Worm (Caenorhabditis elegans): Measurements from ENCODE around the gene Y56A3A.41.

- TF ChIP-seq lin-35 (GFP tag; optimal IDR thresholded peaks at IDR 0.05) (no peak), irx-1 (tag; optimal IDR thresholded peaks at IDR 0.05) (no peak), aly-2 (tag; optimal IDR thresholded peaks at IDR 0.05) (no peak), lin-39 (tag; optimal IDR thresholded peaks at IDR 0.05) (no peak), fos-1 (tag; optimal IDR thresholded peaks at IDR 0.05) (no peak), lsy-2 (tag; optimal IDR thresholded peaks at IDR 0.05) (no peak), nhr-85 (tag) (peak; percentile 29), nhr-76 (tag; optimal IDR thresholded peaks at IDR 0.05) (no peak), fkh-10 (GFP tag; optimal IDR thresholded peaks at IDR 0.05) (no peak), unc-62 (GFP tag; optimal IDR thresholded peaks at IDR 0.05) (no peak), tbx-2 (tag; optimal IDR thresholded peaks at IDR 0.05) (no peak), alr-1 (tag; optimal IDR thresholded peaks at IDR 0.05; ENCODE audit: borderline replicate concordance) (no peak), zag-1 (tag; optimal IDR thresholded peaks at IDR 0.05) (no peak)
These were observed 44.5 kb downstream of the Y56A3A.41 start for ce11 chrIII:11848317-11848716.
